Worm (Caenorhabditis elegans) whole organism, mixed stage, embryonic: ENCODE results near the gene oac-12.
"Not testable (repeated sequence)": the region's sequence is repeated elsewhere in the genome, so short reads cannot be mapped to it uniquely, and the experiment has no call there.

Experiments
- bed-3 ChIP-seq: fragments of 200-800 bp; sonication (Bioruptor generic); optimal IDR thresholded peaks from 3 replicates; lab custom pipeline; 2018; ENCODE audit warnings: mild to moderate bottlenecking, missing genetic modification characterization, moderate library complexity, missing compliant biosample characterization
- blmp-1 ChIP-seq: fragments of 150-350 bp; optimal IDR thresholded peaks from 2 replicates; lab custom pipeline; 2014; ENCODE audit warnings: missing biosample characterization, missing genetic modification characterization
- ceh-39 ChIP-seq: fragments of 150-350 bp; optimal IDR thresholded peaks from 2 replicates; lab custom pipeline; 2014; ENCODE audit warnings: missing biosample characterization, missing genetic modification characterization
- ces-1 ChIP-seq: fragments of 150-350 bp; optimal IDR thresholded peaks from 2 replicates; lab custom pipeline; 2014; ENCODE audit warnings: missing biosample characterization, missing genetic modification reagents, missing genetic modification characterization
- cnd-1 ChIP-seq: fragments of 200-800 bp; sonication (Bioruptor generic); optimal IDR thresholded peaks from 2 replicates; lab custom pipeline; 2018; ENCODE audit warnings: mild to moderate bottlenecking, missing genetic modification characterization, missing compliant biosample characterization
- drap-1 ChIP-seq: fragments of 200-800 bp; sonication (Bioruptor generic); optimal IDR thresholded peaks from 3 replicates; lab custom pipeline; 2018; ENCODE audit warnings: mild to moderate bottlenecking, missing genetic modification characterization, missing compliant biosample characterization
- elt-1 ChIP-seq: sonication (generic microtip); optimal IDR thresholded peaks from 2 replicates; lab custom pipeline; 2017; ENCODE audit warnings: missing genetic modification characterization, mild to moderate bottlenecking, missing compliant biosample characterization, antibody characterized with exemption, moderate library complexity, borderline replicate concordance; ENCODE audit not compliant: insufficient read depth
- elt-3 ChIP-seq: fragments of 150-350 bp; optimal IDR thresholded peaks from 2 replicates; lab custom pipeline; 2014; ENCODE audit warnings: missing biosample characterization, missing genetic modification characterization
- flh-1 ChIP-seq: fragments of 200-800 bp; sonication (Bioruptor generic); optimal IDR thresholded peaks from 2 replicates; lab custom pipeline; 2018; ENCODE audit warnings: mild to moderate bottlenecking, missing genetic modification characterization, moderate library complexity, missing compliant biosample characterization
- ham-2 ChIP-seq: fragments of 200-800 bp; sonication (Bioruptor generic); optimal IDR thresholded peaks from 2 replicates; lab custom pipeline; 2018; ENCODE audit warnings: mild to moderate bottlenecking, missing genetic modification characterization, missing compliant biosample characterization
- hlh-1 ChIP-seq: fragments of 150-350 bp; optimal IDR thresholded peaks from 2 replicates; lab custom pipeline; 2014; ENCODE audit warnings: missing biosample characterization, missing genetic modification reagents, missing genetic modification characterization
- lin-13 ChIP-seq: fragments of 150-350 bp; optimal IDR thresholded peaks from 2 replicates; lab custom pipeline; 2014; ENCODE audit warnings: missing biosample characterization, missing genetic modification characterization
- lin-32 ChIP-seq: fragments of 200-800 bp; sonication (Bioruptor generic); optimal IDR thresholded peaks from 2 replicates; lab custom pipeline; 2018; ENCODE audit warnings: mild to moderate bottlenecking, missing genetic modification characterization, missing compliant biosample characterization
- mab-5 ChIP-seq: fragments of 150-350 bp; optimal IDR thresholded peaks from 2 replicates; lab custom pipeline; 2014; ENCODE audit warnings: missing biosample characterization, missing genetic modification characterization
- mls-2 ChIP-seq: sonication (generic microtip); optimal IDR thresholded peaks from 2 replicates; lab custom pipeline; 2016; ENCODE audit warnings: mild to moderate bottlenecking, missing genetic modification characterization, moderate library complexity, missing compliant biosample characterization
- nhr-12 ChIP-seq: fragments of 150-350 bp; optimal IDR thresholded peaks from 2 replicates; lab custom pipeline; 2014; ENCODE audit warnings: missing biosample characterization, missing genetic modification characterization
- nhr-237 ChIP-seq: fragments of 150-350 bp; optimal IDR thresholded peaks from 2 replicates; lab custom pipeline; 2014; ENCODE audit warnings: missing biosample characterization, missing genetic modification characterization
- nhr-28 ChIP-seq: fragments of 150-350 bp; optimal IDR thresholded peaks from 2 replicates; lab custom pipeline; 2014; ENCODE audit warnings: missing biosample characterization, missing genetic modification characterization
- nhr-76 ChIP-seq: sonication (generic microtip); optimal IDR thresholded peaks from 2 replicates; lab custom pipeline; 2017; ENCODE audit warnings: missing biosample characterization, missing genetic modification characterization
- sem-2 ChIP-seq: fragments of 200-800 bp; sonication (Bioruptor generic); optimal IDR thresholded peaks from 2 replicates; lab custom pipeline; 2018; ENCODE audit warnings: mild to moderate bottlenecking, missing genetic modification characterization, missing compliant biosample characterization
- snpc-4 ChIP-seq: fragments of 150-350 bp; optimal IDR thresholded peaks from 2 replicates; lab custom pipeline; 2014; ENCODE audit warnings: missing biosample characterization, missing genetic modification characterization
- sptf-1 ChIP-seq: sonication (generic microtip); optimal IDR thresholded peaks from 2 replicates; lab custom pipeline; 2017; ENCODE audit warnings: mild to moderate bottlenecking, missing genetic modification characterization, moderate library complexity, missing compliant biosample characterization
- tbx-8 ChIP-seq: fragments of 200-800 bp; sonication (Bioruptor generic); optimal IDR thresholded peaks from 2 replicates; lab custom pipeline; 2018; ENCODE audit warnings: mild to moderate bottlenecking, missing genetic modification characterization, moderate library complexity, missing compliant biosample characterization
- unc-120 ChIP-seq: sonication (generic microtip); optimal IDR thresholded peaks from 2 replicates; lab custom pipeline; 2017; ENCODE audit warnings: missing genetic modification characterization, missing compliant biosample characterization; ENCODE audit not compliant: poor library complexity, severe bottlenecking
- unc-39 ChIP-seq: fragments of 150-350 bp; optimal IDR thresholded peaks from 2 replicates; lab custom pipeline; 2014; ENCODE audit warnings: missing biosample characterization, missing genetic modification characterization
- unc-62 ChIP-seq: fragments of 150-350 bp; optimal IDR thresholded peaks from 2 replicates; lab custom pipeline; 2014; ENCODE audit warnings: missing biosample characterization, missing genetic modification reagents, missing genetic modification characterization
- zip-8 ChIP-seq: fragments of 150-350 bp; optimal IDR thresholded peaks from 2 replicates; lab custom pipeline; 2014; ENCODE audit warnings: missing biosample characterization, missing genetic modification characterization
- ztf-11 ChIP-seq: fragments of 150-350 bp; optimal IDR thresholded peaks from 2 replicates; lab custom pipeline; 2014; ENCODE audit warnings: missing biosample characterization, missing genetic modification characterization

oac-12 gene

ce11 chrV:4336462-4336861 lies 4.1 kb upstream of the oac-12 start, which contains the start of gene irld-1:
Gene irld-1, plus strand, starts transcription at chrV:4336762.
- not testable (repeated sequence) for TF ChIP-seq sem-2; snpc-4 (tag; lab: Kevin White, UChicago); nhr-12 (tag; lab: Kevin White, UChicago)

DNA sequence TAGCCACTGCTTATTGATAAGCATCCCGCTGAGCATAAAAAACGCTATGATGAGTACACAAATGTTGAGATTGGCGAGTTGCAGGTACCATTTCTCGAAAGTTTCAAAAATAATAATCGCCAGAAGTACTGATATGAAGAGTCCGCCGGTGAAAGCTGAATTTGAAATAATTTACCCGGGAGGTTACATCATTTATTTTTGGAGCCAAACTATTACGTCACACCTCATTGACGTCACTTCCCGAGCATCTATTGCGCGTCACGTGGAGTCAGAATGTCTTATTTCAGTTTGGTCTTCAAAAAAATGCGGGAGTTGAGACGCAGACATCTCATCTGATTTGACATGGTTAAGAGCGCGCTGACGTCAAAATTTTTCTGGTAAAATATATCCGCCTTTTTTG lies 1.5 kb downstream of the oac-12 start:
- TF ChIP-seq zip-8 (tag; lab: Kevin White, UChicago) (peak; percentile 95), ham-2 (GFP tag; lab: Kevin White, UChicago) (no peak)

ce11 chrV:4326841-4327240 lies 5.5 kb downstream of the oac-12 start, which contains the start of gene D2063.1:
Gene D2063.1, plus strand, starts transcription at chrV:4327121.
- TF ChIP-seq tbx-8 (GFP tag; lab: Kevin White, UChicago) (no peak), hlh-1 (tag; lab: Kevin White, UChicago) (peak; percentile 61), mls-2 (tag; lab: Kevin White, UChicago) (no peak)

DNA sequence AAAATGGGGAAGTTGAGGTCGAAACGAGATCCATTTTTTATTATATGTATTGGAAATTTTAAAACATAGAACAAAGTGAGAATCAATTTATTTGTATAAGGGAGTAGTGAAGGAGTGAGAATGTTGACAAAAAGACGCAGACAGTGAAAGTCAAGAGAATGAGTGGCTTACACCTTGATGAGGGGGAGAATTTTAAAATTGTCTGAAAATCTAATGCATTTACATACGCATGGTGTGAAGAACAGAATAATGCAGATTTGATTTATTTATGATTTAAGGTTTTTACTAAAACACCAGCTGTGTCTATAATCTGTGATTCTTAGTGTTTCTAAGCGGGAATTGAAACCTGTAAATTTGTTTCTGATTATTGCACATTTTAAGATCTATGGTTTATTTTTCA lies 6.9 kb downstream of the oac-12 start, which contains the start of gene nhr-125:
Gene nhr-125, minus strand, starts transcription at position 101 of the 400 bp plus-strand sequence.
- TF ChIP-seq unc-120 (tag; lab: Kevin White, UChicago) (no peak), snpc-4 (tag; lab: Kevin White, UChicago) (no peak), drap-1 (GFP tag; lab: Kevin White, UChicago) (no peak), unc-39 (tag; lab: Kevin White, UChicago) (no peak), mab-5 (no peak), elt-3 (tag; lab: Kevin White, UChicago) (no peak), unc-62 (GFP tag; lab: Kevin White, UChicago) (no peak), nhr-12 (tag; lab: Kevin White, UChicago) (no peak), tbx-8 (GFP tag; lab: Kevin White, UChicago) (no peak), zip-8 (tag; lab: Kevin White, UChicago) (no peak), lin-13 (tag; lab: Kevin White, UChicago) (no peak), ceh-39 (tag; lab: Kevin White, UChicago) (no peak), nhr-28 (tag; lab: Kevin White, UChicago) (no peak), elt-1 (tag; lab: Kevin White, UChicago) (no peak)
- TF ChIP-seq, all 35 proteins: peak for 0

- TF ChIP-seq nhr-28 (tag; lab: Kevin White, UChicago) (no peak), nhr-237 (tag; lab: Kevin White, UChicago) (no peak), ceh-39 (tag; lab: Kevin White, UChicago) (no peak), nhr-76 (tag; lab: Kevin White, UChicago) (no peak)
Measured at ce11 chrV:4322706-4323105, 9.6 kb downstream of the oac-12 start, which contains the start of gene R02D1.2. Gene R02D1.2, minus strand, starts transcription at chrV:4322806.

ce11 chrV:4319867-4320266 lies 12.5 kb downstream of the oac-12 start, which contains the start of gene ZC132.9:
Gene ZC132.9, minus strand, starts transcription at chrV:4319967.
- TF ChIP-seq flh-1 (GFP tag; lab: Kevin White, UChicago), result no peak
- no peak for TF ChIP-seq mls-2 (tag; lab: Kevin White, UChicago)
- TF ChIP-seq ceh-39 (tag; lab: Kevin White, UChicago), result no peak
- no peak for TF ChIP-seq nhr-28 (tag; lab: Kevin White, UChicago)
- no peak for TF ChIP-seq unc-120 (tag; lab: Kevin White, UChicago)
- TF ChIP-seq, all 35 proteins: peak for 0

DNA sequence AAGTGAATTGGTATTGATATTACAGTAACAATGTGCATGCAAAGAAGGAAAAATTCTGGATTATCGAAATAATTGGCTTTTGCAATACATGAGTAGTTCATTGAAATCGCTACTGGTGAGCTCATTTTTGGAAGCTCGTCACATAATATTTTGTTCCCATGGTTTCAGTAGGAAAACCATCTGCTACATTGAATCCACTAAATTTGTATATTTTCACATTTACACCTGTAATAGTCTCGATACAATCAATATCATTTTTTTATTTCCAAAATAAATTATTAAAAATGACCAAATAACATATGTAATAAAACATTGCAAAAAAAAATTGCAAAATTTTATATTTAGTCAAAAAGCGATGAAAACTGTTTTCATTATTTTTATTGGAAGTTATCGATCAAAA lies 17.3 kb downstream of the oac-12 start, which contains the start of gene srh-192:
Gene srh-192, minus strand, starts transcription at position 101 of the 400 bp plus-strand sequence.
- TF ChIP-seq tbx-8 (GFP tag; lab: Kevin White, UChicago) (no peak), ces-1 (GFP tag; lab: Kevin White, UChicago) (no peak)

- TF ChIP-seq hlh-1 (tag; lab: Kevin White, UChicago) (no peak), lin-32 (GFP tag; lab: Kevin White, UChicago) (no peak), sptf-1 (no peak), ces-1 (GFP tag; lab: Kevin White, UChicago) (no peak), bed-3 (GFP tag; lab: Kevin White, UChicago) (no peak), unc-62 (GFP tag; lab: Kevin White, UChicago) (no peak), cnd-1 (tag; lab: Kevin White, UChicago) (no peak), elt-1 (tag; lab: Kevin White, UChicago) (no peak), ztf-11 (tag; lab: Kevin White, UChicago) (no peak), blmp-1 (tag; lab: Kevin White, UChicago) (no peak), unc-39 (tag; lab: Kevin White, UChicago) (no peak), unc-120 (tag; lab: Kevin White, UChicago) (no peak)
Measured at ce11 chrV:4304240-4304639, 28.1 kb downstream of the oac-12 start.
